Worm (Caenorhabditis elegans) whole organism, late embryonic: ENCODE measurements around the gene mrck-1.

Source experiments
- C08G9.2 ChIP-seq: sonication (generic microtip); optimal IDR thresholded peaks from 2 replicates; lab custom pipeline; 2016; ENCODE audit warnings: mild to moderate bottlenecking, missing genetic modification characterization, moderate library complexity, missing compliant biosample characterization
- K02D7.2 ChIP-seq: sonication (generic microtip); optimal IDR thresholded peaks from 2 replicates; lab custom pipeline; 2017; ENCODE audit warnings: mild to moderate bottlenecking, missing genetic modification characterization, missing compliant biosample characterization
- ceh-22 ChIP-seq: sonication (generic microtip); optimal IDR thresholded peaks from 2 replicates; lab custom pipeline; 2017; ENCODE audit warnings: missing biosample characterization, missing genetic modification characterization
- elt-2 ChIP-seq: sonication (generic microtip); optimal IDR thresholded peaks from 2 replicates; lab custom pipeline; 2016; ENCODE audit warnings: missing genetic modification reagents, missing genetic modification characterization, missing compliant biosample characterization
- fkh-6 ChIP-seq: sonication (generic microtip); optimal IDR thresholded peaks from 2 replicates; lab custom pipeline; 2016; ENCODE audit warnings: missing genetic modification characterization, missing compliant biosample characterization
- nfya-1 ChIP-seq: sonication (generic microtip); optimal IDR thresholded peaks from 2 replicates; lab custom pipeline; 2017; ENCODE audit warnings: missing genetic modification characterization, mild to moderate bottlenecking, missing compliant biosample characterization, antibody characterized with exemption, moderate library complexity
- sox-4 ChIP-seq: sonication (generic microtip); optimal IDR thresholded peaks from 2 replicates; lab custom pipeline; 2017; ENCODE audit warnings: mild to moderate bottlenecking, missing genetic modification characterization, inconsistent platforms, missing compliant biosample characterization
- tbx-2 ChIP-seq: sonication (generic microtip); optimal IDR thresholded peaks from 2 replicates; lab custom pipeline; 2016; ENCODE audit warnings: missing genetic modification characterization, missing compliant biosample characterization
- unc-55 ChIP-seq: sonication (generic microtip); optimal IDR thresholded peaks from 2 replicates; lab custom pipeline; 2017; ENCODE audit warnings: missing biosample characterization, missing genetic modification reagents, missing genetic modification characterization
- unc-86 ChIP-seq: sonication (generic microtip); optimal IDR thresholded peaks from 2 replicates; lab custom pipeline; 2016; ENCODE audit warnings: missing genetic modification characterization, missing compliant biosample characterization
- zip-5 ChIP-seq: sonication (generic microtip); optimal IDR thresholded peaks from 2 replicates; lab custom pipeline; 2016; ENCODE audit warnings: missing genetic modification characterization, missing compliant biosample characterization
- ztf-16 ChIP-seq: sonication (generic microtip); optimal IDR thresholded peaks from 2 replicates; lab custom pipeline; 2017; ENCODE audit warnings: missing genetic modification characterization, missing compliant biosample characterization

- TF ChIP-seq C08G9.2 (tag; lab: Kevin White, UChicago) (no peak), ceh-22 (no peak), unc-55 (GFP tag; lab: Kevin White, UChicago) (no peak), ztf-16 (no peak), tbx-2 (tag; lab: Kevin White, UChicago) (no peak), fkh-6 (tag; lab: Kevin White, UChicago) (no peak), sox-4 (tag; lab: Kevin White, UChicago) (no peak), K02D7.2 (no peak), zip-5 (no peak), elt-2 (tag; lab: Kevin White, UChicago) (no peak), unc-86 (tag; lab: Kevin White, UChicago) (no peak), nfya-1 (tag; lab: Kevin White, UChicago) (no peak)
These were observed 27.2 kb downstream of the mrck-1 start for ce11 chrV:6239855-6240254.
